Fruit fly (Drosophila melanogaster) S2 (cell line): ENCODE results near the gene CG8578.

ENCODE experiments used
- CG8478 ChIP-seq: fragments of >200 bp; optimal IDR thresholded peaks from 2 replicates; lab custom pipeline; 2018
- CTCF ChIP-seq, 2 experiments: fragments of >200 bp; optimal IDR thresholded peaks; 2 replicates each; lab custom pipeline; 2018

The CG8578 gene

DNA sequence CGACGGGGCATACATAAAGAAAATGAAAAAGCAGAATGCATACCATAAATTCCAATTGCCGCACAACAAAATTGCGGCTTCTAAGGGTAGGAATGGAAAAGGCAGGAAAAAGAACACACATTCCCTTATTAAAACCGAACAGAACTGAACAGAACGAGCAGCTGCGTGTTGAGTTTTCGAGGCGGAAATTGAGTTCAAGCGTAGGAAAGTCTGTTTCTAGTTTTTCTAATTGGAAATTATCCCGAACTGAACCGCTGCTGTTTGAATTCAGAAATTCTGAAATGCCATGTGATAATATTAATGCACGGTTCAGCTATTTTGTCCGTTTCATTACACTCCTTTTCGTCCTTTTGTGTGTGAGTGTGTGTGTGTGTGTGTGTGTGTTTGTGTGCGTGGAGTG is 27.4 kb upstream of the CG8578 start:
- TF ChIP-seq CTCF (optimal IDR thresholded peaks at IDR 0.05; lab: Kevin White, UChicago) (no peak), CG8478 (no peak)

DNA sequence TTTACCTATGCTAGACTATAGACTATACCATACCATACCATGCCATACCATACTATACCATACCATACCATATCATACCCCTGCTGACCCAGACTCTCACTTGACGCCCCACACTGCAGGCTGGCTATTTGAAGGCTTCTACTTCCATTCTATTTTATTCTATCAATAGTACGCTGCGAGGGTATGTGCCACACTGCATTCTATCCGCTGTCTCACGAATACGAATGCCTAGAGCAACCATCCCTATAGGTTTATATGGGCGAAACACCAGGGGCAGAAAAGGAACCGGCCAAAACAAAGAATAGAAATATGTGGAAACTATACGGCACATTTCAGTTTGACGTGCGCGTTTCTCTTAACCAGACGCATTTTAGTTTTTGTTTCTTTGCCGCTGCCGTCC is 26.5 kb upstream of the CG8578 start:
- no peak for TF ChIP-seq CG8478
- no peak for TF ChIP-seq CTCF (optimal IDR thresholded peaks at IDR 0.05; lab: Kevin White, UChicago)

DNA sequence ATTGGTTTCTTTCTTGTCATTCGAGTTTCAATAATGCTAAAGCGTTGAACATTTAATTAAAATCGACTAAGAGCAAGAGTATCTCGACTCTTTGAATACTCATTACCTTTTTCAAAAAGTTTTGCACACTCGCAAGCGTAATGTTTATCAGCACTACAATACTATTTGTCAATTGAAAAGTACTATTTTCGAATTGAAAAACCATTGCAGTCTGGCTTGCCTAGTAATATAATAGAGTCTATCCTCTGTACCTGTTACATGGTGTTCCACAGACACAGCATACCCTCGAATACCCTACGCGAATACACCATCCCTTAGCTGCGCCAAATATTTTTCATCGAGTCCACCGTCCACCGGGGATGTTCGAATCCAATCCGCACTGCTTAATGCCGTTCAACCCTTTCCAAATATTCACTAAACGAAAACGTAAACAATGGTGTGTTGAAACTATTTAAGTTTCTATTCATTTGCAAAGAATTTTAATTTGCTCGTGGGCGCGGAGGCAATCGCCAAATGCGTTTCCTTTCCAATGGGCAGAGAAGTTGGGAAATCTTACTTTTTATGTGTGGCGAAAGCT is 25.6 kb upstream of the CG8578 start:
- TF ChIP-seq CTCF (optimal IDR thresholded peaks at IDR 0.05; lab: Kevin White, UChicago): no peak
- TF ChIP-seq CG8478: no peak

DNA sequence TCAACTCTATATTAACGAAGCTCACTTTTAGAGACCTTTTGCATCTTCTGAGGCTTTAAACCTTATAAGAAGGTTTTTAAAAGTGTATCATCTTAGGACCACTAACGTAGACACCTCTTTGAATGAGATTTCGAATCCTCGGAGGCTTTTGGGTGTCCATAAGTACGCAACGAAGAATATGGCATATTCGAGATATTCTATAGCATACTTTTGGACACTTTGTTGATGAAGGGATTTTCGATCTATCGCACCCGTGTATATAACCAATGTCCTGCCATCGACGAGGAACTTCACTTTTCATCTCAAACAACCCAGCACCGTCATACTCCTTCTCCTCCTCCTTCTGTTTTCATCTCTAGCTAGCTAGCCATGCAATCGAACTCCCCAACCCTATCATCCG is 21.9 kb upstream of the CG8578 start:
- no peak for TF ChIP-seq CG8478
- no peak for TF ChIP-seq CTCF (optimal IDR thresholded peaks at IDR 0.05; lab: Kevin White, UChicago)

DNA sequence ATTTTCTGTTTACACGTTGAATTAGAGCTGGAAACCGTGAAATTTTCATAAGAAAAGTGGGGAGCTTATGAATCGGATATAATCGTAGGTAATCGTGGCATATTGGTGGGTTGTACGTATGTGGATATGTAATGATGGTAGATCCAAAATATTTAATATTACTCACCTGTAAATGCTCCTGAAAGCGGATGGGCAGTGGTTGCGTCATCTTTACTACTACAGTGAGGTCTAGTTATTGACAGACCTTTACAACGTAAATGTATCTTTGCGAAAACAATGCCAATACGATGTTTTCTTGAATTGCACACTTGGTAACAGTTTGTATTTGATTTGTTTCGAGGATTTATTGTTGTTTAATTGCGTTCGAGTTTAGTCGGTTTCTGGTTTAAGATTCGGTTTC is 10.3 kb upstream of the CG8578 start:
- TF ChIP-seq CTCF (optimal IDR thresholded peaks at IDR 0.05; lab: Kevin White, UChicago): no peak
- no peak for TF ChIP-seq CG8478

DNA sequence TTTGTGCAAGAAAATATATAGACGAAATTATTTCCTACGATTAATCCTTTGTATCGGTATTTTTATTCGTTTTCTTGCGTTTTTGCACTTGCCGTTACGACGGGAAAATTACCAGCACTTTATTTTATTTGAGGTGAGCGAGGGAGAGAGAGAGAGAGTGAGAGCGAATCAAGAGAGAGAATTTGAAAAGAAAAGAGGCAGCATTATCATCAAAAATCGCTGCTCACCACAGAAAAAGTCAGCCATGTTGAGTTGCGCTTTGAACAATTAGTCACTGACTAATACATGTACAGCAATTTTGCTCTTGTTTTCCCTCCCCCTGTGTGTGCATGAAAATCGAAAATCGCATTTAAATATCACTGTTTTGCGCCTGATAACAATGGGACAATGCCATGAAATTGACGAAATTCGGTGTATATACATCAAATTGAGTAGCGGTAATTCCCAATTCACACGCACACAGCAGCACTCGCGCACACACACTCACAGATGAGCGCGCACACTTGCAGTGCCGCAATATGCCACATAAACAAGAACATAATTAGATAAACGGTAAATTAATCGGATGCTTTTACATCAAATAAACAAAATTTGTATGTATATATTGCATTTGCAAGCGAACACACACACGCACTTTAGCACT is 9.6 kb upstream of the CG8578 start:
- TF ChIP-seq CTCF (optimal IDR thresholded peaks at IDR 0.05; lab: Kevin White, UChicago) (no peak), CG8478 (no peak)

DNA sequence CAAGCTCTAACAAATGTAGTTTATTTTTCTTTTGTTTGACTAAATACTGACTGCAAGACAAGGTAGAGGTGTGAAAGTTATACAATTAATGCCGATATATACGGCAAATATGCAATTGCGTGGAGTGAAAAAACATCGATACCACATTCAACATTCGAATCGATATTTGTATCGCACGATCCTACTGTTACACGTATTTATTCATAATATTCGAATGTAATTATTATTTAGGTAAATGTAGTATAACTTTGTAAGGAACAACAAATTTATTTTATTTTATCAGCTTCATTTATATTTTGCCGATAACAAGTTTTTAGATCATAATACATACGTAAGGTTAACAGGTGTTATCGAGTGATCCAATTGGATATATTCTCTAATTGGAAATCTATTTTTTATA is 8.9 kb upstream of the CG8578 start, which contains the start of gene Chc:
TSS of gene Chc (minus strand) at position 98 of the 400 bp plus-strand sequence.
- TF ChIP-seq CG8478 (no peak), CTCF (optimal IDR thresholded peaks at IDR 0.05; lab: Kevin White, UChicago) (no peak)

DNA sequence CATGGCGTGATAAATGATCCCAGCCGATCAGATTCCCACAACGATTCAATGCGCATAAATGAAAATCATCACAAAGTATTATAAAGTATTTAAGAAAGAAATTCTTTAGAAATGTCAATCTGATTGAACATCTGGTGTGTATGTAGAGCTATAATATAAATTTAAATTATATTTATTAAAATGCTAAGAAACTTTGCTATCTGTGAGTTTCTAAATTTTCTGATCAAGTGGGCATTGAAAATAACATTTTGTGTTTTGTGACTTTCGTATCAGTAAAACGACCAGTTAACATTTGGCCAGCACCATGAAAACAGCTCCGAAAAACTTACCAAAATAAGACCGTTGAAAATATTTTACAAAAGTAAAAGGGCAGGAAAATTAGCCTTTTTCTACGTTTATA is 6.7 kb upstream of the CG8578 start, which contains the start of gene CG8565:
TSS of gene CG8565 (plus strand) at position 301 of the 400 bp plus-strand sequence.
- TF ChIP-seq CTCF (optimal IDR thresholded peaks at IDR 0.05; lab: Kevin White, UChicago) (no peak), CG8478 (no peak)

DNA sequence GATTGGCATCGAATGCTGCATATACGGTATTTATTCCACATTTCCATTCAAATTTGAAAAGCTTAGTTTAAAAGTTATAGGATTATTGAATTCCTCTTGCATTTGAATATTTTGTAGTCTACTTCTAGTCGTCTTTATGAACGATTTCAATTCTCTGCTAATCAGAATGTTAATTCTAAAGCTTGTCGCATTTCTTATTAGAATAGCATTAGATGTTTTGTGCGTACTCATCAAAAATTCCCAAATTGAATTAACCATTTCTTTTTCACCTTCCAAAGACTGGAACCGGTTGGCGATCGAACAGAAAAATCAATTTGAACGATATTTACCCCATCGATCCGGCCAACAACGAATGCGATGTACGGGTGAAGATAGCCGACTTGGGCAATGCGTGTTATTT is 4.3 kb upstream of the CG8578 start:
- TF ChIP-seq CG8478: no peak
- TF ChIP-seq CTCF (optimal IDR thresholded peaks at IDR 0.05; lab: Kevin White, UChicago): peak in 1 of 2 experiments; percentile 10

DNA sequence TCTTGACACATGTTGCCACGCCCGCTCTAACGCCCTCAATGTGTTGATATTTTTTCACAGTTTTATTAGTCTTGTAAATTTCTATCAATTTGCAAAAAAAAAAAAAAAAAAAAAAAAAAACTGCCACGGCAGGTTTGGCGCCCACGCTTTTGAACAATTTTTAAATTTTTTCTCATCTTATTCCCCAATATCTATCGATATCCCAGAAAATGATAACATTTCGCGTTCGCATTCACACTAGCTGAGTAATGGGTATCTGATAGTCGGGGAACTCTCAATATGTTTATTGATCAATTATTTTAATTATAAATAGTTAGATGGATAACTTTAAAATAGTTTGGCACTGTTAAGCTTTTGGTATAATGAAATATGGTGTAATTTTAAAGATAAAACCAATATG is 2.9 kb upstream of the CG8578 start:
- TF ChIP-seq CTCF (optimal IDR thresholded peaks at IDR 0.05; lab: Kevin White, UChicago): no peak
- TF ChIP-seq CG8478: no peak

DNA sequence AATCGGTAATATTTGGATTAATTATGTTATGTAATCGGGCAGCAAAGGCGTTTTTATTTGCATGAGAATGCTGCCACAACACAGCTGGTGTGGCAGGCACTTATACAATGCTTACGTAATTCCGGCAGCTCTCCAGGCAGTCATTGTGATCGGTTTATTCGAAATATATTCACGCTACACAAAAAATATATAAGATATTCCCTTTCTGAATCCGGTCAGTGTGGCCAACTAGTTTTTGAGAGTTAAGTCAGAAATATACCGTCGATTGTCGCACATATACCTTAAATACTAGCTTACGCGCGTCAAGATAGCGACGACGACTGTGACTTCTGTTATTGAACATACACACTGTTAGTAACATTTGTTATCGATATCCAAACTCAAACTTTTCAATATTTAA is 4.7 kb downstream of the CG8578 start, which contains the start of gene sun:
TSS of gene sun (minus strand) at position 238 of the 400 bp plus-strand sequence.
- TF ChIP-seq CG8478 (no peak), CTCF (optimal IDR thresholded peaks at IDR 0.05; lab: Kevin White, UChicago) (no peak)

DNA sequence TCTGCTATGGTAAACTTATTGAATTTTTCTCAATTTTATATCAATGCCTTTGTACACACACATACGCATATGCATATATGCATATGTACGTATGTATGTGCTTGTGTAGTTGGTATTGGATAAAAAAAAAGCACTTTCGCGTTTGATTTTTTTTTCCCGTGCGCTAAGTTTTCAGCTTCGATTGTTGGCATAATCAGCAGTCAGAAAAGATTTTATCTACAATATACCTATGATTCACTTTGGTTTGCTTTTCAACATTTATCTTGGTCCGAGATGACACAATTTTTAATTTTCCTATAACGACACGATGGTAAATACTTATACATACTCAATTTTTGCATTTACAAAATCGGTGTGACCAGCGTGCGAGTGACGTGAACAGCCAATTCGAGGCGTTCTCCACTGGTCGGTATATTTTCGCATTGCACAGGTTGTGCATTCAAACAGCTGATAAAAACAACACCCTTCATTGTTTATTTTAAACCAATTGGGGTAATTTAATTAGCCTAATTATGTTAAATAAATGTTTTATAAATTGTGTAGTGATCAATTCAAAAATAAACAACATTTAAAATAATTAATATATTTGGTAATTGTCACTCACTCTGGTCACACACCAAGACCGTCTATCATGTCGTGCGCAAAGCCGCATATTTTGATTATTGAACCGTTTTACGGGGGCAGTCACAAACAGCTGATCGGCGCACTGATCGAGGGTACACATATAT is 8.7 kb downstream of the CG8578 start, which contains the start of the genes UBL3 and CG15914:
TSS of gene UBL3 (minus strand) at position 361 of the 728 bp plus-strand sequence.
TSS of gene CG15914 (plus strand) at position 607 of the 728 bp plus-strand sequence.
- TF ChIP-seq CG8478 (no peak), CTCF (optimal IDR thresholded peaks at IDR 0.05; lab: Kevin White, UChicago) (no peak)

DNA sequence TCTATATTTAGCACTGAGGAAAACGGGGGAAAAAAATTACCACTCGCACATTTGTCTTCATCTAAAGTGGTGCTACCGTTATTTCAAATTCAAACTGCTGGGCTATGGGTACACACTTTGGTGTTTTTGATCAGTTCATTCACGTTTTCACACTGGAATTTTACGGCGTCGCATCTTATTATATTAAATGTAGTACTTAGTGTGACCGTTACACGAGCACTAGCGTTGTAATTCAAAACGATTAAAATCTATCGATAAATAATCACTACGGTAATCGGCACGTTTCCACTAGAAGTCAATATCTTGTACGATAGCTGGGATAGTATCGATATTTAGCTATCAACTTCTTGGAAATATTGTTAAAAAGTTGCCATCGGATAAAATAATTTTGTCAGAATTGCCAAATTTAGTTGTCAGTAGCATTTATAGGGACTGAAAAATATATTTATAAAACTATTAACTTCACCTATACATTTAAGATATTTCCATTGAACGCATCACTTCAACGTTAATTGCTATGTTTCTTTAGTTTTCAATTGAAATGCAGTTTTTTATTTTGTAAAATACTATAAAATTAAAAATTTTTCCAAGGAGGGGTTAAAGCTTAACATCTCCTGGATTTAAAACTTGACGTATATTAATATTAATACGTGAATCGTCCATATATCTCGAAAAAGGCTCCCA is 13.5 kb downstream of the CG8578 start, which contains the start of the genes CG46440 and Myb:
TSS of gene CG46440 (minus strand) at position 223 of the 684 bp plus-strand sequence.
TSS of gene Myb (minus strand) at position 223 of the 684 bp plus-strand sequence.
- peak; percentile 3 to 25 for TF ChIP-seq CTCF (optimal IDR thresholded peaks at IDR 0.05; lab: Kevin White, UChicago)
- no peak for TF ChIP-seq CG8478

DNA sequence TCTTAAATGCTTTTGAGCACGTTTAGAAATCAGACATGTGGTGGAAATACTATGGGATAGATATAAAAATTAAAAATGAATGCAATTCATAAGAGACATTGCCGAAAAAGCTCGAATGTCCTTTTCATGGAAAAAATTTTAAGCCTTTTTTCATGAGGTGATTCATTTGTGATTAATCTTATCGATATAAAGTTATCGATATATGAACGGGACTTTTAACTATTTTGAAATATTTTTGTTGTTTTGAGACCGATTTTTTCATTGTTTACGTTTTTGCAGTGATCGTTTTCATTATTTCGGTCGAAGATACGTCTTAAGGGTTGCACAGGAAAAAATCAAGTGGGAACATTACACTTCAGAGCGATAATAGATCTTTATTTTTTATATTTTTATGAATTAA is 15.1 kb downstream of the CG8578 start, which contains the start of gene AlkB:
TSS of gene AlkB (minus strand) at position 101 of the 400 bp plus-strand sequence.
- TF ChIP-seq CTCF (optimal IDR thresholded peaks at IDR 0.05; lab: Kevin White, UChicago): no peak
- TF ChIP-seq CG8478: no peak

DNA sequence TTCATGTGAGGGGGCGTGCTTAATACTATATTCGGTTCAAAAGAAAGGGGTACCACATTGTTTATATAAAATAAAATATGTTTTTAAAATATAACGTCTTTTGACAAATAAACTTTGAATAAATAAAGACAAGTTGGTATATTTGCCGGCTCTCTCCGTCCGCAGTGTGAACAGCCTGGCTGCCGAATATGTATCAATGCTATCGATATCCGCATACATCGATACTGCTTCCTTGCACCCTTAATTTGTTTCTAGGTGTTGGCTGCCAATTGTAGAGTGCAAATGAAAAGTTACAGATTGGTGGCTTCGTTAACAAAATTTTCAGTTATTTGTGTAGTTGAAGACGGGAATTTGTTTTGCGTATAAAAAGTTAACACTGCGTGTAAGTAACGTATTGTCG is 15.6 kb downstream of the CG8578 start, which contains the start of gene Gbeta13F:
TSS of gene Gbeta13F (plus strand) at position 247 of the 400 bp plus-strand sequence.
- TF ChIP-seq CTCF (optimal IDR thresholded peaks at IDR 0.05; lab: Kevin White, UChicago) (no peak), CG8478 (no peak)
